Fruit fly (Drosophila melanogaster) whole organism, prepupa: ENCODE measurements around the gene slow.
A peak's percentile ranks its signal among the peaks of the same experiment; 100 is the strongest.

Experiments
- Blimp-1 ChIP-seq: fragments of 200-800 bp; sonication (Bioruptor generic); optimal IDR thresholded peaks from 3 replicates; lab custom pipeline; 2017; ENCODE audit warnings: missing biosample characterization, missing genetic modification characterization, mild to moderate bottlenecking, moderate library complexity, missing genetic modification reagents
- CG10631 ChIP-seq: fragments of 200-800 bp; sonication (Bioruptor generic); optimal IDR thresholded peaks from 2 replicates; lab custom pipeline; 2016; ENCODE audit warnings: missing biosample characterization, missing genetic modification characterization
- CG10669 ChIP-seq: fragments of 200-800 bp; sonication (Bioruptor generic); optimal IDR thresholded peaks from 3 replicates; lab custom pipeline; 2018; ENCODE audit warnings: missing biosample characterization, mild to moderate bottlenecking, missing genetic modification characterization, moderate library complexity
- CG15336 ChIP-seq: fragments of 200-800 bp; sonication (Bioruptor generic); IDR thresholded peaks from 2 replicates; pipeline ENCODE4 v1.3.6; 2022; ENCODE audit warnings: missing biosample characterization, missing genetic modification characterization
- CG1621 ChIP-seq: fragments of 200-800 bp; sonication (Bioruptor generic); optimal IDR thresholded peaks from 3 replicates; lab custom pipeline; 2018; ENCODE audit warnings: missing biosample characterization, mild to moderate bottlenecking, missing genetic modification characterization
- CG3032 ChIP-seq: fragments of 200-800 bp; optimal IDR thresholded peaks from 2 replicates; lab custom pipeline; 2019; ENCODE audit warnings: missing biosample characterization, mild to moderate bottlenecking, missing genetic modification characterization, moderate library complexity
- CG31627 ChIP-seq: fragments of 200-800 bp; sonication (Bioruptor generic); optimal IDR thresholded peaks from 3 replicates; lab custom pipeline; 2016; ENCODE audit warnings: missing biosample characterization, missing genetic modification characterization
- CG32006 ChIP-seq: fragments of 200-800 bp; sonication (Bioruptor generic); optimal IDR thresholded peaks from 3 replicates; lab custom pipeline; 2017; ENCODE audit warnings: missing biosample characterization, mild to moderate bottlenecking, missing genetic modification characterization
- CG3919 ChIP-seq: fragments of 200-800 bp; sonication (Bioruptor generic); optimal IDR thresholded peaks from 3 replicates; lab custom pipeline; 2016; ENCODE audit warnings: missing biosample characterization, missing genetic modification characterization
- CG4318 ChIP-seq: fragments of 200-800 bp; sonication (Bioruptor generic); optimal IDR thresholded peaks from 3 replicates; lab custom pipeline; 2017; ENCODE audit warnings: missing biosample characterization, mild to moderate bottlenecking, missing genetic modification characterization
- CG6276 ChIP-seq: fragments of 200-800 bp; sonication (Bioruptor generic); optimal IDR thresholded peaks from 2 replicates; lab custom pipeline; 2017; ENCODE audit warnings: missing biosample characterization, mild to moderate bottlenecking, missing genetic modification characterization
- CG6792 ChIP-seq: fragments of 200-800 bp; sonication (Bioruptor generic); optimal IDR thresholded peaks from 3 replicates; lab custom pipeline; 2016; ENCODE audit warnings: missing biosample characterization, missing genetic modification characterization
- CG6808 ChIP-seq: fragments of 200-800 bp; sonication (Bioruptor generic); optimal IDR thresholded peaks from 3 replicates; lab custom pipeline; 2017; ENCODE audit warnings: missing biosample characterization, missing genetic modification characterization, mild to moderate bottlenecking, moderate library complexity, missing genetic modification reagents
- CG6854 ChIP-seq: fragments of 200-800 bp; sonication (Bioruptor generic); optimal IDR thresholded peaks from 2 replicates; lab custom pipeline; 2017; ENCODE audit warnings: missing biosample characterization, mild to moderate bottlenecking, missing genetic modification characterization
- CG8119 ChIP-seq: fragments of 200-800 bp; sonication (Bioruptor generic); IDR thresholded peaks from 3 replicates; pipeline ENCODE4 v1.3.6; 2022; ENCODE audit warnings: missing biosample characterization, missing genetic modification characterization
- CG8319 ChIP-seq: fragments of 200-800 bp; sonication (Bioruptor generic); optimal IDR thresholded peaks from 3 replicates; lab custom pipeline; 2016; ENCODE audit warnings: missing biosample characterization, missing genetic modification characterization
- CG8632 ChIP-seq: fragments of 200-800 bp; sonication (Bioruptor generic); optimal IDR thresholded peaks from 3 replicates; lab custom pipeline; 2016; ENCODE audit warnings: missing biosample characterization, missing genetic modification characterization
- Eip75B ChIP-seq: fragments of 200-800 bp; sonication (Bioruptor generic); optimal IDR thresholded peaks from 3 replicates; lab custom pipeline; 2016; ENCODE audit warnings: missing biosample characterization, missing genetic modification characterization
- Eip93F ChIP-seq: fragments of 200-800 bp; sonication (Bioruptor generic); optimal IDR thresholded peaks from 2 replicates; lab custom pipeline; 2016; ENCODE audit warnings: missing biosample characterization, mild to moderate bottlenecking, missing genetic modification characterization
- Ets96B ChIP-seq: fragments of 200-800 bp; optimal IDR thresholded peaks from 2 replicates; lab custom pipeline; 2019; ENCODE audit warnings: missing biosample characterization, mild to moderate bottlenecking, missing genetic modification characterization, moderate library complexity
- Hr39 ChIP-seq: fragments of 200-800 bp; sonication (Bioruptor generic); optimal IDR thresholded peaks from 2 replicates; lab custom pipeline; 2016; ENCODE audit warnings: missing biosample characterization, missing genetic modification characterization
- Lpt ChIP-seq: fragments of 200-800 bp; sonication (Bioruptor generic); optimal IDR thresholded peaks from 3 replicates; lab custom pipeline; 2016; ENCODE audit warnings: missing biosample characterization, missing genetic modification characterization
- OdsH ChIP-seq: fragments of 200-800 bp; sonication (Bioruptor generic); optimal IDR thresholded peaks from 3 replicates; lab custom pipeline; 2016; ENCODE audit warnings: missing biosample characterization, missing genetic modification characterization
- Sox102F ChIP-seq: fragments of 200-800 bp; sonication (Bioruptor generic); optimal IDR thresholded peaks from 2 replicates; lab custom pipeline; 2016; ENCODE audit warnings: missing biosample characterization, mild to moderate bottlenecking, missing genetic modification characterization
- Sox14 ChIP-seq: fragments of 200-800 bp; sonication (Bioruptor generic); optimal IDR thresholded peaks from 3 replicates; lab custom pipeline; 2016; ENCODE audit warnings: missing biosample characterization, missing genetic modification characterization
- acj6 ChIP-seq: fragments of 200-800 bp; sonication (Bioruptor generic); optimal IDR thresholded peaks from 3 replicates; lab custom pipeline; 2016; ENCODE audit warnings: missing biosample characterization, missing genetic modification characterization
- fd59A ChIP-seq: fragments of 200-800 bp; sonication (Bioruptor generic); optimal IDR thresholded peaks from 2 replicates; lab custom pipeline; 2017; ENCODE audit warnings: missing biosample characterization, mild to moderate bottlenecking, missing genetic modification characterization, missing genetic modification reagents
- fkh ChIP-seq: fragments of 200-800 bp; sonication (Bioruptor generic); optimal IDR thresholded peaks from 3 replicates; lab custom pipeline; 2017; ENCODE audit warnings: missing biosample characterization, mild to moderate bottlenecking, missing genetic modification characterization, moderate library complexity
- lz ChIP-seq: fragments of 200-800 bp; sonication (Bioruptor generic); optimal IDR thresholded peaks from 3 replicates; lab custom pipeline; 2016; ENCODE audit warnings: missing biosample characterization, missing genetic modification characterization
- net ChIP-seq: fragments of 200-800 bp; sonication (Bioruptor generic); optimal IDR thresholded peaks from 3 replicates; lab custom pipeline; 2016; ENCODE audit warnings: missing biosample characterization, missing genetic modification characterization
- salr ChIP-seq, 2 experiments: fragments of 200-800 bp; sonication (Bioruptor generic); optimal IDR thresholded peaks; 3 replicates each; lab custom pipeline; 2016 to 2018; ENCODE audit warnings: missing biosample characterization in 2 of 2, missing genetic modification characterization in 2 of 2, mild to moderate bottlenecking in 1 of 2
- ss ChIP-seq, 2 experiments: fragments of 200-800 bp; sonication (Bioruptor generic); optimal IDR thresholded peaks; 2 replicates in 1 of 2; 3 replicates in 1 of 2; lab custom pipeline; 2017 to 2018; ENCODE audit warnings: mild to moderate bottlenecking in 2 of 2, missing biosample characterization in 2 of 2, missing genetic modification characterization in 2 of 2, moderate library complexity in 1 of 2
- topi ChIP-seq: fragments of 200-800 bp; sonication (Bioruptor generic); optimal IDR thresholded peaks from 3 replicates; lab custom pipeline; 2016; ENCODE audit warnings: missing biosample characterization, missing genetic modification characterization
- vri ChIP-seq: fragments of 200-800 bp; sonication (Bioruptor generic); optimal IDR thresholded peaks from 3 replicates; lab custom pipeline; 2016; ENCODE audit warnings: missing biosample characterization, mild to moderate bottlenecking, missing genetic modification characterization

The slow gene

dm6 chr3L:4378895-4379294 lies 5.3 kb upstream of the slow start (continued):
- TF ChIP-seq vri (GFP tag; lab: Kevin White, UChicago) (peak; percentile 10), CG8319 (no peak), CG4318 (peak; percentile 9), Lpt (GFP tag; lab: Kevin White, UChicago) (no peak), Hr39 (peak; percentile 43), CG6792 (no peak), CG31627 (GFP tag; lab: Kevin White, UChicago) (peak; percentile 57), Sox102F (peak; percentile 48), Ets96B (peak; percentile 35), ss (GFP tag; optimal IDR thresholded peaks at IDR 0.05; lab: Kevin White, UChicago) (peak; percentile 19 to 54), OdsH (peak; percentile 67), lz (GFP tag; lab: Kevin White, UChicago) (peak; percentile 14), CG6808 (GFP tag; lab: Kevin White, UChicago) (peak; percentile 34), CG8632 (GFP tag; lab: Kevin White, UChicago) (peak; percentile 40), CG6276 (GFP tag; lab: Kevin White, UChicago) (no peak), net (GFP tag; lab: Kevin White, UChicago) (peak; percentile 27), acj6 (GFP tag; lab: Kevin White, UChicago) (peak; percentile 62)

dm6 chr3L:4380231-4380645 lies 4.0 kb upstream of the slow start, which contains the start of gene DopEcR:
Gene DopEcR, minus strand, starts transcription at chr3L:4380387.
- TF ChIP-seq CG3919 (peak; percentile 11), Eip75B (GFP tag; lab: Kevin White, UChicago) (peak; percentile 36), CG6854 (GFP tag; lab: Kevin White, UChicago) (peak; percentile 24), CG6276 (GFP tag; lab: Kevin White, UChicago) (peak; percentile 0), fd59A (GFP tag; lab: Kevin White, UChicago) (no peak), acj6 (GFP tag; lab: Kevin White, UChicago) (no peak), fkh (peak; percentile 44), CG15336 (GFP tag; lab: Robert Waterston, UW) (peak; percentile 40; the same call in 1 of the 2 replicates), Sox14 (GFP tag; lab: Kevin White, UChicago) (no peak)

- TF ChIP-seq CG3919 (no peak), CG10631 (GFP tag; lab: Kevin White, UChicago) (no peak), CG32006 (GFP tag; lab: Kevin White, UChicago) (no peak), CG4318 (no peak), ss (GFP tag; optimal IDR thresholded peaks at IDR 0.05; lab: Kevin White, UChicago) (no peak), Blimp-1 (GFP tag; lab: Kevin White, UChicago) (no peak), net (GFP tag; lab: Kevin White, UChicago) (no peak), CG10669 (GFP tag; lab: Kevin White, UChicago) (no peak), CG6854 (GFP tag; lab: Kevin White, UChicago) (no peak), salr (GFP tag; optimal IDR thresholded peaks at IDR 0.05; lab: Kevin White, UChicago) (no peak), OdsH (no peak), CG3032 (tag; lab: Kevin White, UChicago) (no peak), CG8119 (no peak)
Measured at dm6 chr3L:4381529-4381928, 2.7 kb upstream of the slow start, which contains the start of gene CG32240. Gene CG32240, minus strand, starts transcription at chr3L:4381629.

- TF ChIP-seq topi (GFP tag; lab: Kevin White, UChicago) (no peak), CG8319 (no peak), Eip93F (GFP tag; lab: Kevin White, UChicago) (no peak), acj6 (GFP tag; lab: Kevin White, UChicago) (no peak), CG1621 (tag; lab: Kevin White, UChicago) (no peak)
Measured at dm6 chr3L:4382581-4382980, 1.7 kb upstream of the slow start.
